Fruit fly (Drosophila melanogaster) whole organism, prepupa: ENCODE data around the gene CG15262.
A peak's percentile ranks its signal among the peaks of the same experiment; 100 is the strongest.

Source experiments
- CG10631 ChIP-seq: fragments of 200-800 bp; sonication (Bioruptor generic); optimal IDR thresholded peaks from 2 replicates; lab custom pipeline; 2016; ENCODE audit warnings: missing biosample characterization, missing genetic modification characterization
- CG10669 ChIP-seq: fragments of 200-800 bp; sonication (Bioruptor generic); optimal IDR thresholded peaks from 3 replicates; lab custom pipeline; 2018; ENCODE audit warnings: missing biosample characterization, mild to moderate bottlenecking, missing genetic modification characterization, moderate library complexity
- CG11294 ChIP-seq: fragments of 200-800 bp; sonication (Bioruptor generic); IDR thresholded peaks from 2 replicates; pipeline ENCODE4 v1.3.6; 2022; ENCODE audit warnings: missing biosample characterization, missing genetic modification characterization
- CG11762 ChIP-seq: fragments of 200-800 bp; sonication (Bioruptor generic); optimal IDR thresholded peaks from 3 replicates; lab custom pipeline; 2016; ENCODE audit warnings: missing biosample characterization, missing genetic modification characterization; ENCODE audit not compliant: insufficient read depth
- CG11902 ChIP-seq: fragments of 200-800 bp; sonication (Bioruptor generic); optimal IDR thresholded peaks from 3 replicates; lab custom pipeline; 2016; ENCODE audit warnings: missing biosample characterization, missing genetic modification characterization
- CG15336 ChIP-seq: fragments of 200-800 bp; sonication (Bioruptor generic); IDR thresholded peaks from 2 replicates; pipeline ENCODE4 v1.3.6; 2022; ENCODE audit warnings: missing biosample characterization, missing genetic modification characterization
- CG1621 ChIP-seq: fragments of 200-800 bp; sonication (Bioruptor generic); optimal IDR thresholded peaks from 3 replicates; lab custom pipeline; 2018; ENCODE audit warnings: missing biosample characterization, mild to moderate bottlenecking, missing genetic modification characterization
- CG16779 ChIP-seq: fragments of 200-800 bp; sonication (Bioruptor generic); optimal IDR thresholded peaks from 3 replicates; lab custom pipeline; 2017; ENCODE audit warnings: missing biosample characterization, mild to moderate bottlenecking, missing genetic modification characterization
- CG3032 ChIP-seq: fragments of 200-800 bp; optimal IDR thresholded peaks from 2 replicates; lab custom pipeline; 2019; ENCODE audit warnings: missing biosample characterization, mild to moderate bottlenecking, missing genetic modification characterization, moderate library complexity
- CG31627 ChIP-seq: fragments of 200-800 bp; sonication (Bioruptor generic); optimal IDR thresholded peaks from 3 replicates; lab custom pipeline; 2016; ENCODE audit warnings: missing biosample characterization, missing genetic modification characterization
- CG32006 ChIP-seq: fragments of 200-800 bp; sonication (Bioruptor generic); optimal IDR thresholded peaks from 3 replicates; lab custom pipeline; 2017; ENCODE audit warnings: missing biosample characterization, mild to moderate bottlenecking, missing genetic modification characterization
- CG3919 ChIP-seq: fragments of 200-800 bp; sonication (Bioruptor generic); optimal IDR thresholded peaks from 3 replicates; lab custom pipeline; 2016; ENCODE audit warnings: missing biosample characterization, missing genetic modification characterization
- CG4318 ChIP-seq: fragments of 200-800 bp; sonication (Bioruptor generic); optimal IDR thresholded peaks from 3 replicates; lab custom pipeline; 2017; ENCODE audit warnings: missing biosample characterization, mild to moderate bottlenecking, missing genetic modification characterization
- CG6854 ChIP-seq: fragments of 200-800 bp; sonication (Bioruptor generic); optimal IDR thresholded peaks from 2 replicates; lab custom pipeline; 2017; ENCODE audit warnings: missing biosample characterization, mild to moderate bottlenecking, missing genetic modification characterization
- CG7368 ChIP-seq: fragments of 200-800 bp; sonication (Bioruptor generic); optimal IDR thresholded peaks from 3 replicates; lab custom pipeline; 2016; ENCODE audit warnings: missing biosample characterization, missing genetic modification characterization
- CG8119 ChIP-seq: fragments of 200-800 bp; sonication (Bioruptor generic); IDR thresholded peaks from 3 replicates; pipeline ENCODE4 v1.3.6; 2022; ENCODE audit warnings: missing biosample characterization, missing genetic modification characterization
- Eip75B ChIP-seq: fragments of 200-800 bp; sonication (Bioruptor generic); optimal IDR thresholded peaks from 3 replicates; lab custom pipeline; 2016; ENCODE audit warnings: missing biosample characterization, missing genetic modification characterization
- Eip78C ChIP-seq: fragments of 200-800 bp; sonication (Bioruptor generic); peaks from one replicate; lab custom pipeline; 2016; ENCODE audit warnings: missing biosample characterization, missing genetic modification characterization
- Gug ChIP-seq: fragments of 200-800 bp; sonication (Bioruptor generic); IDR thresholded peaks from 2 replicates; pipeline ENCODE4 v1.3.6; 2022; ENCODE audit warnings: missing biosample characterization, missing genetic modification characterization
- Hr4 ChIP-seq: fragments of 200-800 bp; sonication (Bioruptor generic); optimal IDR thresholded peaks from 3 replicates; lab custom pipeline; 2016; ENCODE audit warnings: missing biosample characterization, missing genetic modification characterization
- Met ChIP-seq: fragments of 200-800 bp; sonication (Bioruptor generic); optimal IDR thresholded peaks from 3 replicates; lab custom pipeline; 2016; ENCODE audit warnings: missing biosample characterization, missing genetic modification characterization
- OdsH ChIP-seq: fragments of 200-800 bp; sonication (Bioruptor generic); optimal IDR thresholded peaks from 3 replicates; lab custom pipeline; 2016; ENCODE audit warnings: missing biosample characterization, missing genetic modification characterization
- Sox102F ChIP-seq: fragments of 200-800 bp; sonication (Bioruptor generic); optimal IDR thresholded peaks from 2 replicates; lab custom pipeline; 2016; ENCODE audit warnings: missing biosample characterization, mild to moderate bottlenecking, missing genetic modification characterization
- Sox14 ChIP-seq: fragments of 200-800 bp; sonication (Bioruptor generic); optimal IDR thresholded peaks from 3 replicates; lab custom pipeline; 2016; ENCODE audit warnings: missing biosample characterization, missing genetic modification characterization
- Sox15 ChIP-seq: fragments of 200-800 bp; sonication (Bioruptor generic); optimal IDR thresholded peaks from 3 replicates; lab custom pipeline; 2016; ENCODE audit warnings: missing biosample characterization, missing genetic modification characterization
- acj6 ChIP-seq: fragments of 200-800 bp; sonication (Bioruptor generic); optimal IDR thresholded peaks from 3 replicates; lab custom pipeline; 2016; ENCODE audit warnings: missing biosample characterization, missing genetic modification characterization
- cyc ChIP-seq: fragments of 200-800 bp; sonication (Bioruptor generic); optimal IDR thresholded peaks from 3 replicates; lab custom pipeline; 2016; ENCODE audit warnings: missing biosample characterization, missing genetic modification characterization
- dsx ChIP-seq: fragments of 200-800 bp; optimal IDR thresholded peaks from 3 replicates; lab custom pipeline; 2019; ENCODE audit warnings: missing biosample characterization, mild to moderate bottlenecking, missing genetic modification characterization, moderate library complexity; ENCODE audit not compliant: poor library complexity, severe bottlenecking
- eg ChIP-seq: fragments of 200-800 bp; sonication (Bioruptor generic); IDR thresholded peaks from 3 replicates; pipeline ENCODE4 v1.3.6; 2022; ENCODE audit warnings: missing biosample characterization, missing genetic modification characterization
- esn ChIP-seq: fragments of 200-800 bp; sonication (Bioruptor generic); optimal IDR thresholded peaks from 2 replicates; lab custom pipeline; 2016; ENCODE audit warnings: missing biosample characterization, mild to moderate bottlenecking, missing genetic modification characterization, moderate library complexity
- fd59A ChIP-seq: fragments of 200-800 bp; sonication (Bioruptor generic); optimal IDR thresholded peaks from 2 replicates; lab custom pipeline; 2017; ENCODE audit warnings: missing biosample characterization, mild to moderate bottlenecking, missing genetic modification characterization, missing genetic modification reagents
- fd85E ChIP-seq: fragments of 200-800 bp; sonication (Bioruptor generic); optimal IDR thresholded peaks from 3 replicates; lab custom pipeline; 2016; ENCODE audit warnings: missing biosample characterization, missing genetic modification characterization
- fkh ChIP-seq: fragments of 200-800 bp; sonication (Bioruptor generic); optimal IDR thresholded peaks from 3 replicates; lab custom pipeline; 2017; ENCODE audit warnings: missing biosample characterization, mild to moderate bottlenecking, missing genetic modification characterization, moderate library complexity
- net ChIP-seq: fragments of 200-800 bp; sonication (Bioruptor generic); optimal IDR thresholded peaks from 3 replicates; lab custom pipeline; 2016; ENCODE audit warnings: missing biosample characterization, missing genetic modification characterization
- pdm3 ChIP-seq: fragments of 200-800 bp; sonication (Bioruptor generic); optimal IDR thresholded peaks from 3 replicates; lab custom pipeline; 2016; ENCODE audit warnings: missing biosample characterization, missing genetic modification characterization
- salr ChIP-seq, 2 experiments: fragments of 200-800 bp; sonication (Bioruptor generic); optimal IDR thresholded peaks; 3 replicates each; lab custom pipeline; 2016 to 2018; ENCODE audit warnings: missing biosample characterization in 2 of 2, missing genetic modification characterization in 2 of 2, mild to moderate bottlenecking in 1 of 2
- ss ChIP-seq, 2 experiments: fragments of 200-800 bp; sonication (Bioruptor generic); optimal IDR thresholded peaks; 2 replicates in 1 of 2; 3 replicates in 1 of 2; lab custom pipeline; 2017 to 2018; ENCODE audit warnings: mild to moderate bottlenecking in 2 of 2, missing biosample characterization in 2 of 2, missing genetic modification characterization in 2 of 2, moderate library complexity in 1 of 2
- svp ChIP-seq: fragments of 200-800 bp; sonication (Bioruptor generic); peaks from one replicate; lab custom pipeline; 2016; ENCODE audit warnings: missing biosample characterization, missing genetic modification characterization
- vri ChIP-seq: fragments of 200-800 bp; sonication (Bioruptor generic); optimal IDR thresholded peaks from 3 replicates; lab custom pipeline; 2016; ENCODE audit warnings: missing biosample characterization, mild to moderate bottlenecking, missing genetic modification characterization

The CG15262 gene

dm6 chr2L:15264483-15264987 lies 33.1 kb upstream of the CG15262 start, which contains the start of gene yuri (continued):
- peak; percentile 87 to 90 for TF ChIP-seq ss (GFP tag; optimal IDR thresholded peaks at IDR 0.05; lab: Kevin White, UChicago)
- TF ChIP-seq Gug (GFP tag; lab: Robert Waterston, UW), result peak; percentile 51; the same call in 1 of the 2 replicates
- peak; percentile 87 for TF ChIP-seq CG1621 (tag; lab: Kevin White, UChicago)
- no peak for TF ChIP-seq CG10631 (GFP tag; lab: Kevin White, UChicago)
- no peak for TF ChIP-seq Met (GFP tag; lab: Kevin White, UChicago)
- peak; percentile 25 for TF ChIP-seq fd59A
- no peak for TF ChIP-seq CG32006
- TF ChIP-seq fd85E (GFP tag; lab: Kevin White, UChicago), result no peak
- peak; percentile 88 for TF ChIP-seq CG16779 (tag; lab: Kevin White, UChicago)

dm6 chr2L:15271336-15271735 lies 26.3 kb upstream of the CG15262 start:
- TF ChIP-seq CG11294 (GFP tag; lab: Robert Waterston, UW) (no peak), ss (GFP tag; optimal IDR thresholded peaks at IDR 0.05; lab: Kevin White, UChicago) (peak in 1 of 2 experiments; percentile 11), Sox102F (GFP tag; lab: Kevin White, UChicago) (no peak), Eip78C (GFP tag; lab: Kevin White, UChicago) (no peak), pdm3 (GFP tag; lab: Kevin White, UChicago) (no peak), CG10669 (GFP tag; lab: Kevin White, UChicago) (no peak), fkh (GFP tag; lab: Kevin White, UChicago) (peak; percentile 27), Sox14 (GFP tag; lab: Kevin White, UChicago) (peak; percentile 16)

- TF ChIP-seq dsx (GFP tag; lab: Kevin White, UChicago), result no peak
- no peak for TF ChIP-seq CG6854 (GFP tag; lab: Kevin White, UChicago)
- TF ChIP-seq esn (GFP tag; lab: Kevin White, UChicago), result peak; percentile 17
- TF ChIP-seq Sox14 (GFP tag; lab: Kevin White, UChicago), result peak; percentile 6
- TF ChIP-seq OdsH, result peak; percentile 3
- no peak for TF ChIP-seq CG11762 (GFP tag; lab: Kevin White, UChicago)
- no peak for TF ChIP-seq vri (GFP tag; lab: Kevin White, UChicago)
- no peak for TF ChIP-seq Sox15 (GFP tag; lab: Kevin White, UChicago)
- TF ChIP-seq salr (GFP tag; optimal IDR thresholded peaks at IDR 0.05; lab: Kevin White, UChicago), result peak in 1 of 2 experiments; percentile 39
- no peak for TF ChIP-seq Sox102F (GFP tag; lab: Kevin White, UChicago)
- TF ChIP-seq CG3032 (tag; lab: Kevin White, UChicago), result peak; percentile 46
- peak; percentile 51 for TF ChIP-seq CG10631 (GFP tag; lab: Kevin White, UChicago)
- peak; percentile 6 for TF ChIP-seq acj6 (GFP tag; lab: Kevin White, UChicago)
- TF ChIP-seq svp (GFP tag; lab: Kevin White, UChicago), result peak; percentile 35
- TF ChIP-seq fkh (GFP tag; lab: Kevin White, UChicago), result peak; percentile 9
- TF ChIP-seq CG32006, result peak; percentile 29
- TF ChIP-seq CG11902 (GFP tag; lab: Kevin White, UChicago), result no peak
- no peak for TF ChIP-seq Hr4 (GFP tag; lab: Kevin White, UChicago)
- peak; percentile 66 for TF ChIP-seq Eip78C (GFP tag; lab: Kevin White, UChicago)
These were observed 25.6 kb upstream of the CG15262 start, which contains the start of gene Cul3 for dm6 chr2L:15271757-15272589. Gene Cul3, minus strand, starts transcription at chr2L:15272024.

dm6 chr2L:15273521-15274123 lies 24.0 kb upstream of the CG15262 start:
- TF ChIP-seq Sox102F (GFP tag; lab: Kevin White, UChicago) (peak; percentile 1), pdm3 (GFP tag; lab: Kevin White, UChicago) (peak; percentile 40), Eip75B (peak; percentile 5), fd59A (no peak), cyc (GFP tag; lab: Kevin White, UChicago) (peak; percentile 17), Gug (GFP tag; lab: Robert Waterston, UW) (no peak), esn (GFP tag; lab: Kevin White, UChicago) (peak; percentile 25), net (GFP tag; lab: Kevin White, UChicago) (no peak), CG7368 (no peak), CG15336 (no peak), eg (GFP tag; lab: Robert Waterston, UW) (0 out of 3 replicates have a peak, but pooled peaks have one; percentile 29), Met (GFP tag; lab: Kevin White, UChicago) (peak; percentile 8), Sox14 (GFP tag; lab: Kevin White, UChicago) (no peak), CG10631 (GFP tag; lab: Kevin White, UChicago) (peak; percentile 7), CG10669 (GFP tag; lab: Kevin White, UChicago) (peak; percentile 22), CG8119 (GFP tag; lab: Robert Waterston, UW) (0 out of 3 replicates have a peak, but pooled peaks have one; percentile 40), CG31627 (GFP tag; lab: Kevin White, UChicago) (peak; percentile 35), ss (GFP tag; optimal IDR thresholded peaks at IDR 0.05; lab: Kevin White, UChicago) (no peak), vri (GFP tag; lab: Kevin White, UChicago) (no peak), CG4318 (GFP tag; lab: Kevin White, UChicago) (no peak), CG3919 (GFP tag; lab: Kevin White, UChicago) (peak; percentile 44)
